Fruit fly (Drosophila melanogaster): Measurements from ENCODE around the gene CG31189.

dm6 chr3R:21092036-21092435, 46.4 kb upstream of the CG31189 start:
- TF ChIP-seq pan (optimal IDR thresholded peaks at IDR 0.05) (no peak), tai (GFP tag; optimal IDR thresholded peaks at IDR 0.05) (no peak), psq (GFP tag; optimal IDR thresholded peaks at IDR 0.05) (no peak), Hnf4 (GFP tag; optimal IDR thresholded peaks at IDR 0.05) (no peak), dl (GFP tag; optimal IDR thresholded peaks at IDR 0.05; ENCODE audit: insufficient read depth in 1 of 2, partially characterized antibody in 2 of 2) (no peak), h (GFP tag; optimal IDR thresholded peaks at IDR 0.05) (no peak), dsf (GFP tag; optimal IDR thresholded peaks at IDR 0.05; ENCODE audit: borderline replicate concordance) (no peak)

Measured in whole organism, wandering third instar larva.